Worm (Caenorhabditis elegans) whole organism, late embryonic: ENCODE results near the gene F22F1.3.

ENCODE experiments used
- Y22D7AL.16 ChIP-seq: sonication (generic microtip); optimal IDR thresholded peaks from 2 replicates; lab custom pipeline; 2016; ENCODE audit warnings: missing genetic modification characterization, missing compliant biosample characterization
- ama-1 ChIP-seq: fragments of 150-350 bp; optimal IDR thresholded peaks from 2 replicates; lab custom pipeline; 2014
- ceh-48 ChIP-seq: sonication (generic microtip); optimal IDR thresholded peaks from 2 replicates; lab custom pipeline; 2016; ENCODE audit warnings: missing genetic modification characterization, inconsistent platforms, missing compliant biosample characterization
- hlh-13 ChIP-seq: fragments of 200-800 bp; sonication (Bioruptor generic); optimal IDR thresholded peaks from 2 replicates; lab custom pipeline; 2018; ENCODE audit warnings: mild to moderate bottlenecking, missing genetic modification characterization, missing compliant biosample characterization
- nfya-1 ChIP-seq: sonication (generic microtip); optimal IDR thresholded peaks from 2 replicates; lab custom pipeline; 2017; ENCODE audit warnings: missing genetic modification characterization, mild to moderate bottlenecking, missing compliant biosample characterization, antibody characterized with exemption, moderate library complexity
- nhr-11 ChIP-seq: fragments of 150-350 bp; optimal IDR thresholded peaks from 2 replicates; lab custom pipeline; 2014; ENCODE audit warnings: missing biosample characterization, missing genetic modification characterization
- pha-4 ChIP-seq: fragments of 150-350 bp; optimal IDR thresholded peaks from 2 replicates; lab custom pipeline; 2018; ENCODE audit warnings: missing biosample characterization, missing genetic modification reagents, missing genetic modification characterization
- sox-4 ChIP-seq: sonication (generic microtip); optimal IDR thresholded peaks from 2 replicates; lab custom pipeline; 2017; ENCODE audit warnings: mild to moderate bottlenecking, missing genetic modification characterization, inconsistent platforms, missing compliant biosample characterization
- tbx-2 ChIP-seq: sonication (generic microtip); optimal IDR thresholded peaks from 2 replicates; lab custom pipeline; 2016; ENCODE audit warnings: missing genetic modification characterization, missing compliant biosample characterization
- unc-55 ChIP-seq: sonication (generic microtip); optimal IDR thresholded peaks from 2 replicates; lab custom pipeline; 2017; ENCODE audit warnings: missing biosample characterization, missing genetic modification reagents, missing genetic modification characterization
- unc-86 ChIP-seq: sonication (generic microtip); optimal IDR thresholded peaks from 2 replicates; lab custom pipeline; 2016; ENCODE audit warnings: missing genetic modification characterization, missing compliant biosample characterization

ce11 chrX:8158975-8159813 is 3.7 kb downstream of the F22F1.3 start, which contains the start of gene hil-3:
- TF ChIP-seq nhr-11 (tag; lab: Kevin White, UChicago) (no peak), pha-4 (tag; lab: Kevin White, UChicago) (no peak), Y22D7AL.16 (no peak), ceh-48 (tag; lab: Kevin White, UChicago) (no peak), sox-4 (tag; lab: Kevin White, UChicago) (no peak), ama-1 (peak; percentile 46), hlh-13 (GFP tag; lab: Kevin White, UChicago) (no peak), nfya-1 (tag; lab: Kevin White, UChicago) (no peak), unc-86 (tag; lab: Kevin White, UChicago) (no peak), tbx-2 (tag; lab: Kevin White, UChicago) (peak; percentile 36), unc-55 (GFP tag; lab: Kevin White, UChicago) (no peak)
